Worm (Caenorhabditis elegans) whole organism, midembryonic: ENCODE data around the gene dhcr-24.

Source experiments
- T22C8.4 ChIP-seq: fragments of 200-800 bp; sonication (Bioruptor generic); IDR thresholded peaks from 2 replicates; pipeline ENCODE4 v1.3.6; 2022; ENCODE audit warnings: missing genetic modification characterization, missing compliant biosample characterization
- cog-1 ChIP-seq: sonication (generic microtip); optimal IDR thresholded peaks from 2 replicates; lab custom pipeline; 2016; ENCODE audit warnings: missing genetic modification characterization, missing compliant biosample characterization
- flt-1 ChIP-seq: fragments of 200-800 bp; sonication (Bioruptor generic); IDR thresholded peaks from 2 replicates; pipeline ENCODE4 v1.3.6; 2022; ENCODE audit warnings: missing genetic modification characterization, missing compliant biosample characterization
- klf-2 ChIP-seq: fragments of 200-800 bp; sonication (Bioruptor generic); conservative IDR thresholded peaks from 2 replicates; pipeline ENCODE4 v1.3.6; 2022; ENCODE audit warnings: missing genetic modification reagents, missing genetic modification characterization, missing compliant biosample characterization
- med-1 ChIP-seq: sonication (generic microtip); optimal IDR thresholded peaks from 2 replicates; lab custom pipeline; 2017; ENCODE audit warnings: missing genetic modification characterization, mild to moderate bottlenecking, missing compliant biosample characterization, antibody characterized with exemption, missing genetic modification reagents; ENCODE audit not compliant: insufficient read depth
- ref-1 ChIP-seq: fragments of 200-800 bp; sonication (Bioruptor generic); conservative IDR thresholded peaks from 2 replicates; pipeline ENCODE4 v1.3.6; 2022; ENCODE audit warnings: missing genetic modification reagents, missing genetic modification characterization, missing compliant biosample characterization
- tab-1 ChIP-seq: fragments of 200-800 bp; sonication (Bioruptor generic); IDR thresholded peaks from 2 replicates; pipeline ENCODE4 v1.3.6; 2022; ENCODE audit warnings: missing genetic modification characterization, missing compliant biosample characterization
- ztf-23 ChIP-seq: fragments of 200-800 bp; sonication (Bioruptor generic); IDR thresholded peaks from 2 replicates; pipeline ENCODE4 v1.3.6; 2022; ENCODE audit warnings: missing genetic modification reagents, missing genetic modification characterization, missing compliant biosample characterization
- ztf-29 ChIP-seq: fragments of 200-800 bp; sonication (Bioruptor generic); IDR thresholded peaks from 2 replicates; pipeline ENCODE4 v1.3.6; 2022; ENCODE audit warnings: missing genetic modification reagents, missing genetic modification characterization, missing compliant biosample characterization

dhcr-24 gene

DNA sequence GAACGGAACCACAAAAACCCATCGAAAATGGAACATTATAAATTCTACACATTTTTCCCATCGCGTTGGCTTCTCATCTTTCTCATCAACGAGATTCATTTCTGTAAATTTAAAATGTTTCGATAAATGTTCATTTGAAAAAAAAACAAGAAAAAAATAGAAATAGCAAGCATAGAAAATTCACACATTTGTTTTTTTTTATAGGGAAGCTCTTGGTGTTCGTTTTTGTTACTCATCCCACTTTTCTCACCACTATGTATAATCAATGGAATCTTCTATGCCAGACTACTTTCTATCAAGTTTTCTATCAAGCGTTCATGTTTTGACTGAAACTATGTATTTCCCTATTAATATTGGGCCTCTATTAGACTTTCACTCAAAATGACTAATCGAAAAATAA, at the start of gene dhcr-24:
TSS of gene dhcr-24 (minus strand) at position 101 of the 400 bp plus-strand sequence.
- no peak for TF ChIP-seq klf-2 (GFP tag; lab: Robert Waterston, UW)
- no peak for TF ChIP-seq tab-1 (GFP tag; lab: Robert Waterston, UW)
- TF ChIP-seq ztf-23 (GFP tag; lab: Robert Waterston, UW), result no peak
- no peak for TF ChIP-seq cog-1 (tag; lab: Kevin White, UChicago)
- no peak for TF ChIP-seq T22C8.4 (GFP tag; lab: Robert Waterston, UW)
- TF ChIP-seq flt-1 (GFP tag; lab: Robert Waterston, UW), result no peak
- TF ChIP-seq ref-1, result no peak
- TF ChIP-seq med-1 (GFP tag; lab: Kevin White, UChicago), result no peak
- no peak for TF ChIP-seq ztf-29

DNA sequence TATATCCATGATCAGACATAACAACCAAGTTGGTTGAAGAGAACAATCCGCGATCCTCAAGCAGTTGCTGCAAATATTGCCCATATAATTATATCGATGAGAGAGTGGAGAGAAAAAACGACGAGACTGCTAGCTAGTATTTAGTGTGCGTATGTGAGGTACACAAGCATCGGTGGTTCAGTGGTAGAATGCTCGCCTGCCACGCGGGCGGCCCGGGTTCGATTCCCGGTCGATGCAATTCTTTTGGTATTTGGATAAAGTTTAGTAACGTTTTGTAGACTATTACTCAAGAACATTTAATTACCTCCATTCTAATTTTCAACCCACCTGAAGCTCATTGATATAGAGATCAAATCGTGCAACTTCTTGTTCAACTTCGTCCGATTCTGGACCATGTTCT, 49.1 kb upstream of the dhcr-24 start:
- TF ChIP-seq klf-2 (GFP tag; lab: Robert Waterston, UW), result peak; percentile 84
- peak; percentile 3 for TF ChIP-seq med-1 (GFP tag; lab: Kevin White, UChicago)
- peak; percentile 88 for TF ChIP-seq T22C8.4 (GFP tag; lab: Robert Waterston, UW)
- TF ChIP-seq flt-1 (GFP tag; lab: Robert Waterston, UW), result peak; percentile 96
- peak; percentile 91 for TF ChIP-seq ztf-23 (GFP tag; lab: Robert Waterston, UW)
- TF ChIP-seq cog-1 (tag; lab: Kevin White, UChicago), result peak; percentile 21
- peak; percentile 93 for TF ChIP-seq tab-1 (GFP tag; lab: Robert Waterston, UW)
- peak; percentile 82 for TF ChIP-seq ztf-29
- TF ChIP-seq ref-1, result peak; percentile 79

DNA sequence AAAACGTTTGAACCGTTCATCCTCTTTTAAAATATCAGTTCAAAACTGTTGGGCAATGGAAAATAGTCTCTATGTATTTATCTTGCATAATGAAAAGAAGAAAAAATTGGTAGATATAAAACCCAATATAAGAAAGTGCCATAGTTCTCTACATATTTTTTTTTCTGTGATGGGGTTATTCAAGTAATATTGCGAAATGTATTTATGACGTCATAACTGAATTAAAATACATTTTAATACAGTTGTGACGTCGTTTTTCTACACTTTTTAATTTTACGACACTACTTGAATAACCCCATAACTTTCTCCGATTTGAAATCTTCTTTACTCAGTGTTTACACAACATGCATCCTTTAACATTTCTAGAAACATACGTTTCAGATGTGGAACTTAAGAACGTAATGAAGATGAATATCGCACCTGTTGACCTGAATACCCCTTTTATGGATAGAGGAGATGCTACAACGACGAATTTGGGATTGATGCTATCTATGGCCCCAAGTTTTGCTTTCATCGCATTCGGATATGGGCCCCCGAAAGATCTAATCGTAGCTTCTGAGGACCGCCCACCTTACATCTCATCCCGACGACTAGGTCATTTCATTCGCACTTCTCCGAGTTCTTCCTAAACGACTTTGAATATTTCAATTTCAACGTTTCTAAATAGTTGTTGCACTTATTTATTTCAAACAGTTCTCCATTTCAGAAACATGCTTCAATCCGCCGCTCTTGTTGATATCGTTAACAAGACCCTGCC, 43.8 kb upstream of the dhcr-24 start, which contains the start of gene T03G6.1:
TSS of gene T03G6.1 (plus strand) at position 707 of the 757 bp plus-strand sequence.
- TF ChIP-seq cog-1 (tag; lab: Kevin White, UChicago), result no peak
- TF ChIP-seq klf-2 (GFP tag; lab: Robert Waterston, UW), result no peak
- no peak for TF ChIP-seq flt-1 (GFP tag; lab: Robert Waterston, UW)
- TF ChIP-seq ztf-29, result no peak

DNA sequence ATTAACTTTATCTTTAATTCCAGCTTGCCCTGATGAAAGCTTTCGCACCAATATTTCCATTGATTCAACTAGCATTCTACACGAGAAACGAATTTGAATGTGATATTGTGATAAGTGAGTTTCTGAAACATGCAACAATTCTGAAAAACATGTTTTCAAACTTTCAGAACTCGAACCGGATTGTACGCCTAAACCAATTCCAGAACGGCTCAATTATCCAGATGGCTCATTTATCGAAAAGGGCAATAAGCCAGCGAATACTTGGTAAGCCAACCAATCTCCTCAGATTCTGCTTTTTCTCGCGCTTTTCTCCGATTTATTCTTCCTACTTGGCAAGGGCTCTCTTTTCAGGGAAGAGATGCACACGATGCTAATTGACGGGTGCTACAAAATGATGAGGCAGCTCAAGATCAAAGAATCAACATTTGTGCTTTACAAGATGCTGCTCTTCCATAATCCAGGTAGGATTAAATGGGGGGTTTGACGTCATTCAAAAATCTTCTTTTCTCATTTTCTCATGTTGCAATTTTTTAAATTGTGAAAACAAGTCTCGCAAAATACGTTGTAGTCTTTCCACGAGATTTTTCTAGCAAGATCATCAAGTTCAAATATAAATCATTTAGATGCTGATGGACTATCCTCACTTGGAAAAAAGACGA, 40.5 kb upstream of the dhcr-24 start:
- TF ChIP-seq med-1 (GFP tag; lab: Kevin White, UChicago), result no peak
- TF ChIP-seq tab-1 (GFP tag; lab: Robert Waterston, UW), result no peak
- no peak for TF ChIP-seq ztf-23 (GFP tag; lab: Robert Waterston, UW)
- TF ChIP-seq T22C8.4 (GFP tag; lab: Robert Waterston, UW), result no peak
- no peak for TF ChIP-seq klf-2 (GFP tag; lab: Robert Waterston, UW)
- TF ChIP-seq cog-1 (tag; lab: Kevin White, UChicago), result no peak
- TF ChIP-seq ztf-29, result no peak
- no peak for TF ChIP-seq ref-1
- no peak for TF ChIP-seq flt-1 (GFP tag; lab: Robert Waterston, UW)

DNA sequence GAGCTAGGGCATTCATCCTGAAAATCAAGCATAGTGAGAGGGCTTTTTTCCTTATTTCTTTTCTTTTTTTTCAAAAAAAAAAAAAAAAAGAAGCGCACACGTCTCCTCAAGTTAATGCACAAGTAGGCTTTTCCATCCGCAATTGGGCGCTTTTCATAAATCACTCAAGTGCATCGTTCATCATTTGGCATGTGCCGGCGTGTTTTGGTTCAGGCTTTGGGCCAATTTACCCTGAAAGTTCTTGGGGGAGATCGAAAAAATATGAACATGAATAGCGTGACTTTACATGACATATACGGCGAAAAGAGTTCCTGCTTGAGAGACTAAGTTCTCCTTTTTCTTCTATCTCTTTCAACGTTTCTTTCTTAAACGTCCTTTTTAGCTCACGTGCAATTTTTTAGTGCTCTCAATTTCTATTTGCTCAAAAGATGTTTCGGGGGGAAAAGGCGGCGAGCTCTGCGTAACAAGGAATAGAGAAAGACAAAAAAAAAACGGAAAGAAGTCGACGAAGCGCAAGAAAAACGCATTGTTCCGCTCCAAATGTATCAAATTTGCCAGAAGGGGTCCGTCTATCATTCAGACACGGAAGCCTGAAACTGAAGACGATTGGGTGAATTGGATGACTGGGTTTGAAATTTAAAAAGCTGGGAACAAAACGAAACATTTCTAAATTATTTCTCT, 37.2 kb upstream of the dhcr-24 start:
- TF ChIP-seq ztf-29, result no peak
- TF ChIP-seq tab-1 (GFP tag; lab: Robert Waterston, UW), result no peak
- TF ChIP-seq cog-1 (tag; lab: Kevin White, UChicago), result no peak
- no peak for TF ChIP-seq T22C8.4 (GFP tag; lab: Robert Waterston, UW)
- TF ChIP-seq klf-2 (GFP tag; lab: Robert Waterston, UW), result no peak
- no peak for TF ChIP-seq ref-1
- no peak for TF ChIP-seq med-1 (GFP tag; lab: Kevin White, UChicago)
- no peak for TF ChIP-seq flt-1 (GFP tag; lab: Robert Waterston, UW)
- TF ChIP-seq ztf-23 (GFP tag; lab: Robert Waterston, UW), result no peak

DNA sequence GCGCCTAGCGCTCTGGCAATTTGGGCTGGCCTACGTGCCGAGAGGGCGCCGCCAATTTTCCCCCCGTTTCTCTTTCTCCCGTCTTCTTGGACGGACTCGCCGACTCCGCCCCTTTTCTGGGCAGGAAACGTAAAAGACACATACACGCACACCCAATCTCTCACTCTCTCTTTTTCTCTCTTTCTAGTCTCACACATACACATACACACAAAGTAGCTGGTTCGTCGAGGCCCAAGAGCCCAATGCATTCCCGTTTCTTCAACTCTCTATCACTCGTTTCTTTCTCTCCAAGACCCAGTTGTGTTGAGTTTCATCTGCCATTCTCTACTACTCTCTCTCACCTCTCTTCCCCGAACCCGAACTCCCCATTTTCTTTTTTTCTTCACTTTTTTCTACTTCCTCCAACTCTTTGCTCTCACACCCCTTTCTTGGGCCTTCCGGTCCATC, 34.9 kb upstream of the dhcr-24 start:
- TF ChIP-seq tab-1 (GFP tag; lab: Robert Waterston, UW), result 0 out of 2 replicates have a peak, but pooled peaks have one; percentile 9
- TF ChIP-seq cog-1 (tag; lab: Kevin White, UChicago), result no peak
- TF ChIP-seq med-1 (GFP tag; lab: Kevin White, UChicago), result no peak
- no peak for TF ChIP-seq ztf-23 (GFP tag; lab: Robert Waterston, UW)
- TF ChIP-seq flt-1 (GFP tag; lab: Robert Waterston, UW), result no peak
- no peak for TF ChIP-seq klf-2 (GFP tag; lab: Robert Waterston, UW)
- no peak for TF ChIP-seq T22C8.4 (GFP tag; lab: Robert Waterston, UW)
- no peak for TF ChIP-seq ztf-29

DNA sequence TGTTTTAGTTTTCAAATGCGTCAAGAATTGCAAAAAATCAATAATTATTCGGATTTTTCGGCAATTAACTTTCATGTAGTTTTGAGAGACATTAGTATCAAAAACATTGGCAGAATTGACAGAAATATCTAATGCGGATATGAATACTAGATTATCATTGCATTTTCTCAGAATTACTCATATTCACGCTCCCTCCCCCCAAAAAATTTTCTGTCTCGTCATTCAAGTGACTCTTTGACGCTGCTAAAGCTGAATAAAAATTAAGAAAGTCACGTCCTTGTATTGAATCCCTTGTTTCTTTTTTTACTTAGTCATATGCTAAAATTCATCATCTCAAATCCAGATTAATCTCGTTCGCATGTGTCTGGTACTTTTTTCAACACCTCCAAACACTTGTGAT, 32.7 kb upstream of the dhcr-24 start:
- TF ChIP-seq ztf-29 (no peak), flt-1 (GFP tag; lab: Robert Waterston, UW) (no peak), ref-1 (no peak), T22C8.4 (GFP tag; lab: Robert Waterston, UW) (no peak), tab-1 (GFP tag; lab: Robert Waterston, UW) (no peak), cog-1 (tag; lab: Kevin White, UChicago) (no peak), ztf-23 (GFP tag; lab: Robert Waterston, UW) (no peak), klf-2 (GFP tag; lab: Robert Waterston, UW) (no peak), med-1 (GFP tag; lab: Kevin White, UChicago) (no peak)

DNA sequence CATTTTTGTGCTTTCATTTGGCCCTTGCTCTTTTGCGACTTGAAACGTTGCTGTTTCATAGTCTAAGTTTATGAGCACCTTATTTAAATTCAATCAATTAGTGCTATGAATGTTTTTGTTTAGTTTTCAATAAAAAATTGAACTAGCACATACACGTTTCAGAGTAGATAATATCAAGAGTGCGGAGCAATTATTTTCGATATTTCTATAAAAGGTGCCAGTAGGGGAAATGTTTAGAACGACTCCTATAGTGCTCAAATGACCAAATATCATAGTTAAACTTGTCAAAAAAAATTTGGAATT, 31.8 kb upstream of the dhcr-24 start:
- no peak for TF ChIP-seq ref-1
- TF ChIP-seq ztf-29, result no peak
- TF ChIP-seq tab-1 (GFP tag; lab: Robert Waterston, UW), result no peak
